Fruit fly (Drosophila melanogaster) whole organism, pupa: Measurements from ENCODE around the gene JMJD7.

ENCODE experiments used
- CG10348 ChIP-seq: fragments of 200-800 bp; sonication (Bioruptor generic); IDR thresholded peaks from 2 replicates; pipeline ENCODE4 v1.3.6; 2022; ENCODE audit warnings: missing biosample characterization, missing genetic modification characterization
- CG12605 ChIP-seq: fragments of 200-800 bp; sonication (Bioruptor generic); IDR thresholded peaks from 2 replicates; pipeline ENCODE4 v1.3.6; 2022; ENCODE audit warnings: missing biosample characterization, missing genetic modification characterization
- CG15710 ChIP-seq: fragments of 200-800 bp; sonication (Bioruptor generic); optimal IDR thresholded peaks from 2 replicates; lab custom pipeline; 2018; ENCODE audit warnings: missing biosample characterization, mild to moderate bottlenecking, missing genetic modification characterization, moderate library complexity
- CG32121 ChIP-seq: fragments of 200-800 bp; sonication (Bioruptor generic); IDR thresholded peaks from 2 replicates; pipeline ENCODE4 v1.3.6; 2022; ENCODE audit warnings: missing biosample characterization, missing genetic modification characterization
- CG4496 ChIP-seq: fragments of 200-800 bp; sonication (Bioruptor generic); IDR thresholded peaks from 3 replicates; pipeline ENCODE4 v1.3.6; 2022; ENCODE audit warnings: missing biosample characterization, missing genetic modification characterization
- CG8159 ChIP-seq: fragments of 200-800 bp; sonication (Bioruptor generic); optimal IDR thresholded peaks from 3 replicates; lab custom pipeline; 2018; ENCODE audit warnings: missing biosample characterization, mild to moderate bottlenecking, missing genetic modification characterization, moderate library complexity
- EcR ChIP-seq: fragments of 200-800 bp; sonication (Bioruptor generic); optimal IDR thresholded peaks from 3 replicates; lab custom pipeline; 2019; ENCODE audit warnings: missing biosample characterization, missing genetic modification characterization, mild to moderate bottlenecking, moderate library complexity, missing genetic modification reagents
- Pif1A ChIP-seq: fragments of 200-800 bp; sonication (Bioruptor generic); optimal IDR thresholded peaks from 3 replicates; lab custom pipeline; 2016; ENCODE audit warnings: missing biosample characterization, missing genetic modification characterization
- Pif1B ChIP-seq: fragments of 200-800 bp; sonication (Bioruptor generic); optimal IDR thresholded peaks from 3 replicates; lab custom pipeline; 2016; ENCODE audit warnings: missing biosample characterization, missing genetic modification characterization
- Snoo ChIP-seq: fragments of 200-800 bp; sonication (Bioruptor generic); optimal IDR thresholded peaks from 3 replicates; lab custom pipeline; 2017; ENCODE audit warnings: missing biosample characterization, mild to moderate bottlenecking, missing genetic modification characterization, inconsistent platforms
- gl ChIP-seq: fragments of 200-800 bp; sonication (Bioruptor generic); optimal IDR thresholded peaks from 2 replicates; lab custom pipeline; 2018; ENCODE audit warnings: missing biosample characterization, mild to moderate bottlenecking, missing genetic modification characterization
- rn ChIP-seq: fragments of 200-800 bp; sonication (Bioruptor generic); IDR thresholded peaks from 2 replicates; pipeline ENCODE4 v1.3.6; 2022; ENCODE audit warnings: missing biosample characterization, missing genetic modification characterization

- TF ChIP-seq CG4496 (GFP tag; lab: Robert Waterston, UW) = 0 out of 3 replicates have a peak, but pooled peaks have one; percentile 44
- no peak for TF ChIP-seq gl (tag; lab: Kevin White, UChicago)
- no peak for TF ChIP-seq Pif1A
- peak; percentile 74 for TF ChIP-seq CG32121 (GFP tag; lab: Robert Waterston, UW)
- no peak for TF ChIP-seq CG12605 (GFP tag; lab: Robert Waterston, UW)
- TF ChIP-seq EcR (GFP tag; lab: Kevin White, UChicago) = no peak
- no peak for TF ChIP-seq CG10348
- no peak for TF ChIP-seq CG15710 (tag; lab: Kevin White, UChicago)
- TF ChIP-seq rn (GFP tag; lab: Robert Waterston, UW) = 0 out of 2 replicates have a peak, but pooled peaks have one; percentile 13
- TF ChIP-seq CG8159 (tag; lab: Kevin White, UChicago) = no peak
- no peak for TF ChIP-seq Pif1B (GFP tag; lab: Kevin White, UChicago)
- no peak for TF ChIP-seq Snoo (tag; lab: Kevin White, UChicago)
Observed at dm6 chr3L:13452281-13452680, 2.2 kb upstream of the JMJD7 start.
